Fruit fly (Drosophila melanogaster): ENCODE measurements around the gene Ms.

- TF ChIP-seq CG8632 (GFP tag; optimal IDR thresholded peaks at IDR 0.05) (no peak), lz (GFP tag; optimal IDR thresholded peaks at IDR 0.05) (no peak)
These were observed at the start of gene Ms for dm6 chr3R:24341251-24341650.

Measured in whole organism, prepupa.